Worm (Caenorhabditis elegans) whole organism, L3 larva: ENCODE results near the gene T21H3.1.

ENCODE experiments used
- R02D3.7 ChIP-seq: fragments of 150-350 bp; optimal IDR thresholded peaks from 2 replicates; lab custom pipeline; 2014; ENCODE audit warnings: missing biosample characterization, missing genetic modification characterization
- ZK546.5 ChIP-seq: sonication (generic microtip); optimal IDR thresholded peaks from 2 replicates; lab custom pipeline; 2017; ENCODE audit warnings: missing biosample characterization, missing genetic modification characterization
- aly-2 ChIP-seq: fragments of 150-350 bp; optimal IDR thresholded peaks from 2 replicates; lab custom pipeline; 2014; ENCODE audit warnings: missing biosample characterization, missing genetic modification characterization
- ama-1 ChIP-seq: fragments of 150-350 bp; optimal IDR thresholded peaks from 2 replicates; lab custom pipeline; 2018
- ceh-16 ChIP-seq: sonication (generic microtip); optimal IDR thresholded peaks from 2 replicates; lab custom pipeline; 2017; ENCODE audit warnings: missing biosample characterization, missing genetic modification characterization
- ceh-28 ChIP-seq: fragments of 150-350 bp; optimal IDR thresholded peaks from 2 replicates; lab custom pipeline; 2014; ENCODE audit warnings: missing biosample characterization, missing genetic modification reagents, missing genetic modification characterization
- ceh-82 ChIP-seq: fragments of 150-350 bp; optimal IDR thresholded peaks from 2 replicates; lab custom pipeline; 2014; ENCODE audit warnings: missing biosample characterization, missing genetic modification characterization
- daf-12 ChIP-seq: fragments of 150-350 bp; optimal IDR thresholded peaks from 2 replicates; lab custom pipeline; 2014; ENCODE audit warnings: missing biosample characterization, missing genetic modification reagents, missing genetic modification characterization
- egl-27 ChIP-seq: sonication (generic microtip); optimal IDR thresholded peaks from 4 replicates; lab custom pipeline; 2017; ENCODE audit warnings: missing biosample characterization, missing genetic modification reagents, missing genetic modification characterization
- elt-1 ChIP-seq: fragments of 150-350 bp; optimal IDR thresholded peaks from 2 replicates; lab custom pipeline; 2014; ENCODE audit warnings: missing biosample characterization, missing genetic modification characterization
- elt-3 ChIP-seq, 3 experiments: fragments of 150-350 bp in 1 of 3; sonication (generic microtip) in 2 of 3; optimal IDR thresholded peaks; 2 replicates in 2 of 3; 4 replicates in 1 of 3; lab custom pipeline; 2014 to 2017; ENCODE audit warnings: missing biosample characterization in 3 of 3, missing genetic modification characterization in 3 of 3
- eor-1 ChIP-seq, 2 experiments: fragments of 150-350 bp; optimal IDR thresholded peaks; 2 replicates each; lab custom pipeline; 2014 to 2018; ENCODE audit warnings: missing biosample characterization in 2 of 2, missing genetic modification characterization in 2 of 2
- fkh-10 ChIP-seq: sonication (generic microtip); optimal IDR thresholded peaks from 2 replicates; lab custom pipeline; 2017; ENCODE audit warnings: missing biosample characterization, missing genetic modification reagents, missing genetic modification characterization
- fkh-2 ChIP-seq: fragments of 150-350 bp; optimal IDR thresholded peaks from 2 replicates; lab custom pipeline; 2014; ENCODE audit warnings: missing biosample characterization, missing genetic modification reagents, missing genetic modification characterization
- fos-1 ChIP-seq: fragments of 150-350 bp; optimal IDR thresholded peaks from 2 replicates; lab custom pipeline; 2014; ENCODE audit warnings: missing biosample characterization, missing genetic modification characterization
- hmg-11 ChIP-seq: sonication (generic microtip); optimal IDR thresholded peaks from 2 replicates; lab custom pipeline; 2016; ENCODE audit warnings: missing genetic modification characterization, missing compliant biosample characterization
- jun-1 ChIP-seq: fragments of 150-350 bp; optimal IDR thresholded peaks from 2 replicates; lab custom pipeline; 2014; ENCODE audit warnings: missing biosample characterization, missing genetic modification reagents, missing genetic modification characterization
- lin-15B ChIP-seq: fragments of 150-350 bp; optimal IDR thresholded peaks from 2 replicates; lab custom pipeline; 2014; ENCODE audit warnings: missing biosample characterization, missing genetic modification characterization
- lin-39 ChIP-seq: fragments of 150-350 bp; optimal IDR thresholded peaks from 2 replicates; lab custom pipeline; 2018; ENCODE audit warnings: missing biosample characterization, missing genetic modification reagents, missing genetic modification characterization
- lsy-12 ChIP-seq: sonication (generic microtip); optimal IDR thresholded peaks from 2 replicates; lab custom pipeline; 2016; ENCODE audit warnings: mild to moderate bottlenecking, missing genetic modification characterization, missing compliant biosample characterization
- mdl-1 ChIP-seq: fragments of 150-350 bp; optimal IDR thresholded peaks from 2 replicates; lab custom pipeline; 2014; ENCODE audit warnings: missing biosample characterization, missing genetic modification characterization
- mml-1 ChIP-seq: fragments of 150-350 bp; sonication (generic microtip); optimal IDR thresholded peaks from 3 replicates; lab custom pipeline; 2014; ENCODE audit warnings: missing biosample characterization, missing genetic modification characterization
- nfya-1 ChIP-seq: sonication (generic microtip); optimal IDR thresholded peaks from 2 replicates; lab custom pipeline; 2017; ENCODE audit warnings: missing genetic modification characterization, mild to moderate bottlenecking, missing compliant biosample characterization, antibody characterized with exemption, moderate library complexity; ENCODE audit not compliant: insufficient read depth
- nhr-12 ChIP-seq: fragments of 150-350 bp; optimal IDR thresholded peaks from 2 replicates; lab custom pipeline; 2014; ENCODE audit warnings: missing biosample characterization, missing genetic modification characterization
- nhr-23 ChIP-seq: fragments of 150-350 bp; optimal IDR thresholded peaks from 2 replicates; lab custom pipeline; 2014; ENCODE audit warnings: missing biosample characterization, missing genetic modification reagents, missing genetic modification characterization
- nhr-25 ChIP-seq: sonication (generic microtip); optimal IDR thresholded peaks from 2 replicates; lab custom pipeline; 2017; ENCODE audit warnings: missing biosample characterization, missing genetic modification characterization
- nhr-28 ChIP-seq: fragments of 150-350 bp; optimal IDR thresholded peaks from 2 replicates; lab custom pipeline; 2014; ENCODE audit warnings: missing biosample characterization, missing genetic modification characterization
- nhr-43 ChIP-seq: sonication (generic microtip); optimal IDR thresholded peaks from 2 replicates; lab custom pipeline; 2016; ENCODE audit warnings: mild to moderate bottlenecking, missing genetic modification characterization, missing compliant biosample characterization; ENCODE audit not compliant: poor library complexity, severe bottlenecking
- nhr-76 ChIP-seq: fragments of 150-350 bp; sonication (generic microtip); optimal IDR thresholded peaks from 5 replicates; lab custom pipeline; 2014; ENCODE audit warnings: missing biosample characterization, missing genetic modification characterization
- nhr-77 ChIP-seq: fragments of 150-350 bp; optimal IDR thresholded peaks from 2 replicates; lab custom pipeline; 2014; ENCODE audit warnings: missing biosample characterization, missing genetic modification characterization
- pha-4 ChIP-seq: fragments of 150-350 bp; optimal IDR thresholded peaks from 2 replicates; lab custom pipeline; 2014; ENCODE audit warnings: missing biosample characterization, missing genetic modification reagents, missing genetic modification characterization
- skn-1 ChIP-seq: fragments of 150-350 bp; optimal IDR thresholded peaks from 2 replicates; lab custom pipeline; 2014; ENCODE audit warnings: missing biosample characterization, missing genetic modification characterization
- snpc-4 ChIP-seq: fragments of 150-350 bp; optimal IDR thresholded peaks from 2 replicates; lab custom pipeline; 2014; ENCODE audit warnings: missing biosample characterization, missing genetic modification characterization
- tbx-2 ChIP-seq: sonication (generic microtip); optimal IDR thresholded peaks from 2 replicates; lab custom pipeline; 2016; ENCODE audit warnings: mild to moderate bottlenecking, missing genetic modification characterization, missing compliant biosample characterization
- unc-39 ChIP-seq: sonication (generic microtip); optimal IDR thresholded peaks from 4 replicates; lab custom pipeline; 2017; ENCODE audit warnings: missing biosample characterization, missing genetic modification characterization
- unc-62 ChIP-seq: fragments of 150-350 bp; sonication (generic microtip); optimal IDR thresholded peaks from 4 replicates; lab custom pipeline; 2014; ENCODE audit warnings: missing biosample characterization, missing genetic modification reagents, missing genetic modification characterization
- zag-1 ChIP-seq: fragments of 150-350 bp; optimal IDR thresholded peaks from 2 replicates; lab custom pipeline; 2014; ENCODE audit warnings: missing biosample characterization, missing genetic modification characterization
- ztf-11 ChIP-seq: fragments of 150-350 bp; optimal IDR thresholded peaks from 2 replicates; lab custom pipeline; 2014; ENCODE audit warnings: missing biosample characterization, missing genetic modification characterization

The T21H3.1 gene

DNA sequence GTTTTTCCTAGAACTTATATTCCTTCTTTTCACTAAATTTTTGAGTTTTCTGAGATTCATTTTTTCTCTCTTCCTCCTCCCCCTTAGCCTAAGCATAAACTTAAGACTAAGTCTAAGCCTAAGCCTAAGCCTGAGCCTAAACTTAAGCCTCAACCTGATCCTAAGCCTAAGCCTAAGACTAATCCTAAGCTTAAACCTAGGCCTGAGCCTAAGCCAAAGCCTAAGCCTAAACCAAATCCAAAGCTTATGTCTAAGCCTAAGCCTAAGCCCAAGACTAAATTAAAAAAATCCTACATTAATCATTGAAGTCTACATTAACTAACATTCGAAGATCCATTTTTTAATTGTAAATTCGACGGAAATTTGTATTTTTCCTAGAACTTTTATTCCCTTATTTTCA is 35.7 kb upstream of the T21H3.1 start:
- no peak for TF ChIP-seq eor-1 (tag; optimal IDR thresholded peaks at IDR 0.05; lab: Kevin White, UChicago)
- no peak for TF ChIP-seq fos-1
- TF ChIP-seq unc-39 (tag; lab: Kevin White, UChicago): no peak
- TF ChIP-seq skn-1: no peak
- no peak for TF ChIP-seq fkh-2 (tag; lab: Kevin White, UChicago)
- no peak for TF ChIP-seq ceh-82 (tag; lab: Kevin White, UChicago)
- no peak for TF ChIP-seq lsy-12 (tag; lab: Kevin White, UChicago)
- TF ChIP-seq nhr-28 (tag; lab: Kevin White, UChicago): no peak
- TF ChIP-seq ceh-16 (tag; lab: Kevin White, UChicago): no peak
- TF ChIP-seq nhr-77: no peak
- TF ChIP-seq egl-27 (tag; lab: Kevin White, UChicago): no peak
- TF ChIP-seq unc-62 (GFP tag; lab: Kevin White, UChicago): no peak
- no peak for TF ChIP-seq ztf-11 (tag; lab: Kevin White, UChicago)
- TF ChIP-seq nhr-25: no peak
- no peak for TF ChIP-seq lin-39 (tag; lab: Kevin White, UChicago)
- TF ChIP-seq lin-15B (tag; lab: Kevin White, UChicago): no peak
- no peak for TF ChIP-seq zag-1 (tag; lab: Kevin White, UChicago)
- no peak for TF ChIP-seq snpc-4 (tag; lab: Kevin White, UChicago)
- TF ChIP-seq ceh-28: no peak
- no peak for TF ChIP-seq aly-2 (tag; lab: Kevin White, UChicago)
- TF ChIP-seq, all 47 proteins: peak for 0

DNA sequence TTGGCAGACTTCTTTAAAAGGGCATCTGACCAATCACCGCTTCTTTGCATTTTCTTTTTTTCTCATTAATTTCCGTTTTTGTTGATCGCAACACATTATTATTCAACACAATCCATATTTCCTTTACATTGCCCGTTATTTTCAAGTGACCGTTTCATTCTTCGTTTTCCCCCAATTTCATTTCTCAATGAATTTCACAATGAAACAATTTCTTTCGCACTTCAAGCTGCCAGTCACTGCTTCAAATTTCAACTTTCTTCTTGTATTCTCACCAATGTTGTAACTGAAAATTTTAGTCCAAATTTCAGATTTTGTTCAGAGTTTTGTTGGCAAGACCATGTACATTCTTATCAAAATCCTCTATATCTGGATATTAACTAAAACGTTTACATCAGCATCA is 35.1 kb upstream of the T21H3.1 start, which contains the start of gene cutl-22:
Gene cutl-22 (plus strand): TSS at position 301 of the 400 bp plus-strand sequence.
- TF ChIP-seq ceh-28 (no peak), nhr-77 (no peak), nhr-25 (no peak)

DNA sequence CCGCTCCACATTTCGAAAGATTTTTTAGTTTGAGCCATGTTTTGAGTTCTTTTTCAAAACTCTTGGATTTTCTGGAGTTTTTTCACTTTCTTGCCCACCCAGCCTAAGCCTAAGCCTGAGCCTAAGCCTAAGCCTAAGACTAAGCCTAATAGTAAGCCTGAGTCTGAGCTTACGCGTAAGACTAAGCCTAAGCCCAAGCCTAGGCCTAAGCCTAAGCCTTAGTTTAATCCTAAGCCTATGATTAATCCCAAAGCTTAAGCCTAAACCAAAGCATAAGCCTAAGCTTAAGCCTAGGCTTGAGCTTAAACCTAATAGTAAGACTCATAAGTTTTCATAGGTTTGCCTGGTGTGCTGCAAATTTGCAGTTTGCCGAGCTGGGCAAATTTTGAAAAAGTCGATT is 34.3 kb upstream of the T21H3.1 start:
- no peak for TF ChIP-seq pha-4 (tag; lab: Kevin White, UChicago)
- TF ChIP-seq ceh-16 (tag; lab: Kevin White, UChicago): no peak
- no peak for TF ChIP-seq lin-15B (tag; lab: Kevin White, UChicago)
- no peak for TF ChIP-seq unc-62 (GFP tag; lab: Kevin White, UChicago)
- TF ChIP-seq ztf-11 (tag; lab: Kevin White, UChicago): no peak
- no peak for TF ChIP-seq egl-27 (tag; lab: Kevin White, UChicago)
- no peak for TF ChIP-seq tbx-2 (tag; lab: Kevin White, UChicago)
- TF ChIP-seq ama-1 (lab: Kevin White, UChicago): no peak
- no peak for TF ChIP-seq nhr-25
- TF ChIP-seq skn-1: no peak
- TF ChIP-seq mml-1 (tag; lab: Kevin White, UChicago): no peak
- TF ChIP-seq mdl-1 (tag; lab: Kevin White, UChicago): no peak
- no peak for TF ChIP-seq ceh-28
- TF ChIP-seq nhr-28 (tag; lab: Kevin White, UChicago): no peak
- TF ChIP-seq hmg-11 (tag; lab: Kevin White, UChicago): no peak

DNA sequence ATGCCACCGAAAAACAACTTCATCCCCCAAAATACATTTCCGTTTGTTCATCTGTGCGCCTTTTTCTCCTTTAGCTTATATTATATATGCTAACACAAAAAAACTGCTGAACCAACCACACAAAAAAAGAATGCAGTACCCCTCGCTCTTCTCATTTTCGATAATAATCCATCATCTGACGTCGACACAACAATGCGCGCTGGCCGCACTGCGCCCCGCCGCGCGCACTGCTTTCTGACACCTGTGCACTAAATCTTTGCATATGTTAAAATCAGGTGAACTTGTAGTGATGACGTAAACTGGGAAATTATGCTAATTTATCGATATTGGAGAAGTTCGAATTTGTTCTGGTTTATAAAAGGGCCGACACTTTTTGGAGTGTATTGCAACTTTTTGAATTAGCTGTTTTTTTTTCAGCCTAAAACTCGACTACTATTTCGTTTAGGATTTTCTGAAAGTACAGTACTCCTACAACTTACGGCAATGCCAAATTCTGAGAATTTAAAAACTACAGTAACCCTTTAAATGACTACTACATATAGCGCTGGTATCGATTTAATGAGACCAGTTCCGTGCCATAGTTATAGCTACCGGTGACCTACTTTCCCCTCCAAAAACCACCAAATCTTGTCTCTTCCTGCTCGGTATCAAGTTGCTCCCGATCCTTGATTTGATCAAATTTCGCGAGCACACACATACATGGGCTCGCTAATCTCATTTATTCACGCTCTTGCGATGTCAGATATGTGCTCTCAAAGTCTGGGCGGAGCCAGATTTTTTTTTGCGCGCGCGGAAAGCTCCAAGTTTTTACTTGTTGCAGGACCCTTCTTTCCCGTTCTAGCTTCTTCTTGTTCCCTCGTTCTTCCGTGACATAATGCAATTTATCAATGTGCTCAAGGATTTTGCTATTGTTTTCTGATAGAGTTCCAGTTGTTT is 26.5 kb upstream of the T21H3.1 start:
- TF ChIP-seq unc-39 (tag; lab: Kevin White, UChicago): no peak
- TF ChIP-seq hmg-11 (tag; lab: Kevin White, UChicago): peak; percentile 1
- peak; percentile 90 for TF ChIP-seq fkh-10 (GFP tag; lab: Kevin White, UChicago)
- TF ChIP-seq lin-39 (tag; lab: Kevin White, UChicago): peak; percentile 79
- TF ChIP-seq R02D3.7: no peak

DNA sequence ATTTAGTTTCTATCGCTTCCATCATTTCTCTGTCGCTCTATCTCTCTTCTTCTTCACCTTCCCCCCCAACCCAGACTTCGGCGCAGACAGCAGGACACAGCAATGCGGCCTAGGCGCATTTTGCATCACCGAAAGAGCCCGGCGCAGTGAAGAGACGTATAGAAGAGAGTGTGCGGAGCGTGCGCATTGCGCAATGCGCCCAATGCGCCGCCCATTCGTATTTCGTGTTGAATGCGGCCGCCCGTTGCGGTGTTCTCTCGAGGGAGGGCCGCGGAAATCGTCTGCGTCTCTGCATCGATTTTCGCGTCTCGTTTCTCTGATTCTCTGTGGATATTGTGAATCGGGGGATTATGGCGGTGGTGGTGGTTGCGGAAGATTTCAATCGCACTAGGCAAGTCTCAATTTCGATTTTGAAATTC is 25.2 kb upstream of the T21H3.1 start:
- TF ChIP-seq ceh-28: peak; percentile 96
- TF ChIP-seq ceh-16 (tag; lab: Kevin White, UChicago): peak; percentile 61
- TF ChIP-seq nhr-12 (tag; lab: Kevin White, UChicago): no peak
- TF ChIP-seq unc-62 (GFP tag; lab: Kevin White, UChicago): peak; percentile 94
- peak; percentile 74 for TF ChIP-seq mdl-1 (tag; lab: Kevin White, UChicago)
- peak; percentile 24 for TF ChIP-seq nhr-76 (tag; lab: Kevin White, UChicago)
- peak; percentile 73 for TF ChIP-seq elt-1 (tag; lab: Kevin White, UChicago)
- peak in 1 of 2 experiments; percentile 79 for TF ChIP-seq eor-1 (tag; optimal IDR thresholded peaks at IDR 0.05; lab: Kevin White, UChicago)
- TF ChIP-seq daf-12 (tag; lab: Kevin White, UChicago): no peak
- peak; percentile 83 for TF ChIP-seq snpc-4 (tag; lab: Kevin White, UChicago)
- TF ChIP-seq aly-2 (tag; lab: Kevin White, UChicago): peak; percentile 68
- TF ChIP-seq elt-3 (tag; optimal IDR thresholded peaks at IDR 0.05; lab: Kevin White, UChicago): peak in 1 of 3 experiments; percentile 92
- TF ChIP-seq ztf-11 (tag; lab: Kevin White, UChicago): no peak
- peak; percentile 94 for TF ChIP-seq lin-15B (tag; lab: Kevin White, UChicago)
- peak; percentile 89 for TF ChIP-seq egl-27 (tag; lab: Kevin White, UChicago)
- TF ChIP-seq nhr-43 (tag; lab: Kevin White, UChicago): peak; percentile 96
- peak; percentile 65 for TF ChIP-seq ZK546.5 (tag; lab: Kevin White, UChicago)
- TF ChIP-seq zag-1 (tag; lab: Kevin White, UChicago): peak; percentile 84
- TF ChIP-seq nfya-1: peak; percentile 97
- TF ChIP-seq skn-1: peak; percentile 87
- TF ChIP-seq R02D3.7: peak; percentile 90
- TF ChIP-seq mml-1 (tag; lab: Kevin White, UChicago): no peak
- peak; percentile 2 for TF ChIP-seq fkh-2 (tag; lab: Kevin White, UChicago)
- peak; percentile 97 for TF ChIP-seq tbx-2 (tag; lab: Kevin White, UChicago)
- peak; percentile 99 for TF ChIP-seq jun-1 (tag; lab: Kevin White, UChicago)
- TF ChIP-seq lin-39 (tag; lab: Kevin White, UChicago): peak; percentile 98
- TF ChIP-seq nhr-23 (tag; lab: Kevin White, UChicago): peak; percentile 93
- TF ChIP-seq lsy-12 (tag; lab: Kevin White, UChicago): peak; percentile 99
- no peak for TF ChIP-seq nhr-28 (tag; lab: Kevin White, UChicago)
- peak; percentile 88 for TF ChIP-seq pha-4 (tag; lab: Kevin White, UChicago)
